Worm (Caenorhabditis elegans): ENCODE results near the gene nuo-4.

nuo-4 gene

ce11 chrIII:7158709-7159108, at the start of gene nuo-4:
nuo-4 (minus strand) TSS chrIII:7158809.
- TF ChIP-seq pha-4 (tag; optimal IDR thresholded peaks at IDR 0.05) = no peak
- TF ChIP-seq ama-1 (optimal IDR thresholded peaks at IDR 0.05) = no peak
- no peak for TF ChIP-seq nhr-11 (tag; optimal IDR thresholded peaks at IDR 0.05)
- TF ChIP-seq nhr-12 (tag; optimal IDR thresholded peaks at IDR 0.05) = no peak
- no peak for TF ChIP-seq ztf-11 (tag; optimal IDR thresholded peaks at IDR 0.05)
- no peak for TF ChIP-seq zag-1 (tag; optimal IDR thresholded peaks at IDR 0.05)
- TF ChIP-seq eor-1 (tag; optimal IDR thresholded peaks at IDR 0.05) = no peak
- TF ChIP-seq egl-5 (tag; optimal IDR thresholded peaks at IDR 0.05) = no peak
- TF ChIP-seq tbx-2 (tag; optimal IDR thresholded peaks at IDR 0.05) = no peak
- no peak for TF ChIP-seq mml-1 (tag; optimal IDR thresholded peaks at IDR 0.05)
- no peak for TF ChIP-seq unc-62 (GFP tag; optimal IDR thresholded peaks at IDR 0.05)

- TF ChIP-seq ceh-82 (tag; optimal IDR thresholded peaks at IDR 0.05) = no peak
- peak; percentile 48 for TF ChIP-seq snpc-4 (tag; optimal IDR thresholded peaks at IDR 0.05)
- TF ChIP-seq pha-4 (tag; optimal IDR thresholded peaks at IDR 0.05) = peak; percentile 98
- peak; percentile 84 for TF ChIP-seq R02D3.7 (tag; optimal IDR thresholded peaks at IDR 0.05)
- TF ChIP-seq ztf-11 (tag; optimal IDR thresholded peaks at IDR 0.05) = no peak
- no peak for TF ChIP-seq mml-1 (tag; optimal IDR thresholded peaks at IDR 0.05)
- TF ChIP-seq nfya-1 (tag; optimal IDR thresholded peaks at IDR 0.05; ENCODE audit: insufficient read depth) = peak; percentile 98
- no peak for TF ChIP-seq nhr-12 (tag; optimal IDR thresholded peaks at IDR 0.05)
- peak; percentile 60 for TF ChIP-seq ceh-28 (tag; optimal IDR thresholded peaks at IDR 0.05)
- no peak for TF ChIP-seq nhr-11 (tag; optimal IDR thresholded peaks at IDR 0.05)
- TF ChIP-seq unc-62 (GFP tag; optimal IDR thresholded peaks at IDR 0.05) = no peak
- TF ChIP-seq daf-12 (tag; optimal IDR thresholded peaks at IDR 0.05) = no peak
- no peak for TF ChIP-seq fos-1 (tag; optimal IDR thresholded peaks at IDR 0.05)
- no peak for TF ChIP-seq nhr-28 (tag; optimal IDR thresholded peaks at IDR 0.05)
- TF ChIP-seq egl-27 (tag; optimal IDR thresholded peaks at IDR 0.05) = peak; percentile 72
- peak; percentile 73 for TF ChIP-seq lin-39 (tag; optimal IDR thresholded peaks at IDR 0.05)
- TF ChIP-seq lin-15B (tag; optimal IDR thresholded peaks at IDR 0.05) = peak; percentile 93
- peak; percentile 35 for TF ChIP-seq jun-1 (tag; optimal IDR thresholded peaks at IDR 0.05)
- TF ChIP-seq pqm-1 (tag; optimal IDR thresholded peaks at IDR 0.05) = peak; percentile 67
- peak; percentile 66 for TF ChIP-seq elt-2 (tag; optimal IDR thresholded peaks at IDR 0.05)
- TF ChIP-seq ceh-16 (tag; optimal IDR thresholded peaks at IDR 0.05) = peak; percentile 21
- peak; percentile 77 for TF ChIP-seq skn-1 (tag; optimal IDR thresholded peaks at IDR 0.05)
- TF ChIP-seq unc-39 (tag; optimal IDR thresholded peaks at IDR 0.05) = no peak
- TF ChIP-seq zag-1 (tag; optimal IDR thresholded peaks at IDR 0.05) = no peak
- no peak for TF ChIP-seq ceh-9 (tag; optimal IDR thresholded peaks at IDR 0.05)
- TF ChIP-seq sea-2 (GFP tag; optimal IDR thresholded peaks at IDR 0.05) = no peak
- peak; percentile 88 for TF ChIP-seq nhr-25 (tag; optimal IDR thresholded peaks at IDR 0.05)
- TF ChIP-seq lsy-12 (tag; optimal IDR thresholded peaks at IDR 0.05) = peak; percentile 90
- peak; percentile 81 for TF ChIP-seq hmg-11 (tag; optimal IDR thresholded peaks at IDR 0.05)
- TF ChIP-seq ztf-4 (tag; optimal IDR thresholded peaks at IDR 0.05) = peak; percentile 13
- peak; percentile 18 for TF ChIP-seq elt-1 (tag; optimal IDR thresholded peaks at IDR 0.05)
- peak; percentile 14 for TF ChIP-seq fkh-10 (GFP tag; optimal IDR thresholded peaks at IDR 0.05)
- TF ChIP-seq elt-3 (tag; optimal IDR thresholded peaks at IDR 0.05) = peak in 1 of 3 experiments; percentile 72
- TF ChIP-seq fkh-2 (tag; optimal IDR thresholded peaks at IDR 0.05) = no peak
- TF ChIP-seq eor-1 (tag; optimal IDR thresholded peaks at IDR 0.05) = no peak
- TF ChIP-seq tbx-2 (tag; optimal IDR thresholded peaks at IDR 0.05) = peak; percentile 37
- no peak for TF ChIP-seq mdl-1 (tag; optimal IDR thresholded peaks at IDR 0.05)
- TF ChIP-seq nhr-43 (tag; optimal IDR thresholded peaks at IDR 0.05; ENCODE audit: poor library complexity, severe bottlenecking) = peak; percentile 79
- no peak for TF ChIP-seq aly-2 (tag; optimal IDR thresholded peaks at IDR 0.05)
- peak; percentile 1 for TF ChIP-seq nhr-76 (tag; optimal IDR thresholded peaks at IDR 0.05)
- TF ChIP-seq ZK546.5 (tag; optimal IDR thresholded peaks at IDR 0.05) = peak; percentile 22
- TF ChIP-seq ama-1 (optimal IDR thresholded peaks at IDR 0.05) = peak; percentile 59
- TF ChIP-seq nhr-237 (tag; optimal IDR thresholded peaks at IDR 0.05) = no peak
- peak; percentile 66 for TF ChIP-seq egl-5 (tag; optimal IDR thresholded peaks at IDR 0.05)
- no peak for TF ChIP-seq nhr-77 (tag; optimal IDR thresholded peaks at IDR 0.05)
- no peak for TF ChIP-seq nhr-67 (tag; optimal IDR thresholded peaks at IDR 0.05)
- TF ChIP-seq nhr-23 (tag; optimal IDR thresholded peaks at IDR 0.05) = peak; percentile 98
Observed at ce11 chrIII:7207903-7208497, 49.4 kb upstream of the nuo-4 start, which contains the start of gene rpl-6. rpl-6 (plus strand) TSS chrIII:7208447.

Measured in whole organism, L3 larva.